Worm (Caenorhabditis elegans) whole organism, L1 larva: Measurements from ENCODE around the gene C37C3.12.

Source experiments
- lin-13 ChIP-seq: fragments of 150-350 bp; optimal IDR thresholded peaks from 2 replicates; lab custom pipeline; 2014; ENCODE audit warnings: missing biosample characterization, missing genetic modification reagents, missing genetic modification characterization
- mab-9 ChIP-seq: fragments of 200-800 bp; sonication (Bioruptor generic); IDR thresholded peaks from 2 replicates; pipeline ENCODE4 v1.3.6; 2022; ENCODE audit warnings: missing genetic modification reagents, missing genetic modification characterization, missing compliant biosample characterization
- unc-30 ChIP-seq: sonication (generic microtip); optimal IDR thresholded peaks from 2 replicates; lab custom pipeline; 2017; ENCODE audit warnings: missing biosample characterization, missing genetic modification characterization

ce11 chrV:7798079-7798478, 41.3 kb downstream of the C37C3.12 start, which contains the start of gene ZK742.7:
- TF ChIP-seq unc-30 (no peak), mab-9 (GFP tag; lab: Robert Waterston, UW) (no peak), lin-13 (GFP tag; lab: Kevin White, UChicago) (no peak)
